Worm (Caenorhabditis elegans) whole organism, mixed stage, embryonic: ENCODE results near the gene E03H12.7.

Experiments
- bed-3 ChIP-seq: fragments of 200-800 bp; sonication (Bioruptor generic); optimal IDR thresholded peaks from 3 replicates; lab custom pipeline; 2018; ENCODE audit warnings: mild to moderate bottlenecking, missing genetic modification characterization, moderate library complexity, missing compliant biosample characterization
- blmp-1 ChIP-seq: fragments of 150-350 bp; optimal IDR thresholded peaks from 2 replicates; lab custom pipeline; 2014; ENCODE audit warnings: missing biosample characterization, missing genetic modification characterization
- ces-1 ChIP-seq: fragments of 150-350 bp; optimal IDR thresholded peaks from 2 replicates; lab custom pipeline; 2014; ENCODE audit warnings: missing biosample characterization, missing genetic modification reagents, missing genetic modification characterization
- lin-13 ChIP-seq: fragments of 150-350 bp; optimal IDR thresholded peaks from 2 replicates; lab custom pipeline; 2014; ENCODE audit warnings: missing biosample characterization, missing genetic modification characterization
- lin-32 ChIP-seq: fragments of 200-800 bp; sonication (Bioruptor generic); optimal IDR thresholded peaks from 2 replicates; lab custom pipeline; 2018; ENCODE audit warnings: mild to moderate bottlenecking, missing genetic modification characterization, missing compliant biosample characterization
- lsy-2 ChIP-seq: fragments of 150-350 bp; optimal IDR thresholded peaks from 2 replicates; lab custom pipeline; 2014; ENCODE audit warnings: missing biosample characterization, missing genetic modification characterization
- nhr-237 ChIP-seq: fragments of 150-350 bp; optimal IDR thresholded peaks from 2 replicates; lab custom pipeline; 2014; ENCODE audit warnings: missing biosample characterization, missing genetic modification characterization
- nhr-76 ChIP-seq: sonication (generic microtip); optimal IDR thresholded peaks from 2 replicates; lab custom pipeline; 2017; ENCODE audit warnings: missing biosample characterization, missing genetic modification characterization
- pha-4 ChIP-seq: fragments of 150-350 bp; optimal IDR thresholded peaks from 2 replicates; lab custom pipeline; 2018; ENCODE audit warnings: missing biosample characterization, missing genetic modification reagents, missing genetic modification characterization
- snpc-4 ChIP-seq: fragments of 150-350 bp; optimal IDR thresholded peaks from 2 replicates; lab custom pipeline; 2014; ENCODE audit warnings: missing biosample characterization, missing genetic modification characterization
- ztf-11 ChIP-seq: fragments of 150-350 bp; optimal IDR thresholded peaks from 2 replicates; lab custom pipeline; 2014; ENCODE audit warnings: missing biosample characterization, missing genetic modification characterization

ce11 chrIV:5002448-5002847, 14.0 kb upstream of the E03H12.7 start, which contains the start of gene pes-1:
- TF ChIP-seq nhr-237 (tag; lab: Kevin White, UChicago) (no peak), lin-32 (GFP tag; lab: Kevin White, UChicago) (no peak), ztf-11 (no peak), bed-3 (GFP tag; lab: Kevin White, UChicago) (no peak), ces-1 (GFP tag; lab: Kevin White, UChicago) (no peak), nhr-76 (tag; lab: Kevin White, UChicago) (no peak), pha-4 (tag; lab: Kevin White, UChicago) (no peak), lsy-2 (tag; lab: Kevin White, UChicago) (no peak), lin-13 (tag; lab: Kevin White, UChicago) (no peak), snpc-4 (tag; lab: Kevin White, UChicago) (no peak), blmp-1 (tag; lab: Kevin White, UChicago) (no peak)
